Fruit fly (Drosophila melanogaster): Measurements from ENCODE around the gene CG43861.

Gene CG43861

DNA sequence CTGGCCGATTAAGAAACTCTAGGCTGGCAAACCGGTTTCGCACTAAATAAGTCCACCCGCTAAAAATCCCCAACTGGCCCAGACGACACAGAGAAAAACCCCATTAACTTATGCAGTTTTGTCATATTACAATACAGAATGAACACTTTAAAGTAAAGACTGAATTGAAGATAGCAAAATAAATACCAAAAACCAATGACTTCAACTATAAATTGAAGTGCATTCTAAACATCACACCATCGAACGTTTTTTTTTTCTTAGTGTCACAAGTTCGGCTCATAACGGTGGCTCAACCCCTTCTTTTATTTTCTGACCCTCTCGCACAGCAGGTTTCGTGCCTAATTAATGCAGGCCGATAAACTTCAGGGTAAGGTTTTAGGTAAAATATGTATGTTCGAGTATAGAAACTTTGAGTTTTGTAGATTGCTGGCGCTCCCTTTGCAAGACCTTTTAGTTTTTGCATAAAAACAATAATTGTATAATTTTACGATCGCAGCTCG, 75.7 kb downstream of the CG43861 start (continued):
- TF ChIP-seq Abd-B (GFP tag; optimal IDR thresholded peaks at IDR 0.05) (peak; percentile 32), Dbx (GFP tag; IDR thresholded peaks at IDR 0.05) (peak; percentile 96), Gug (GFP tag; IDR thresholded peaks at IDR 0.05) (peak; percentile 86), CG5245 (GFP tag; optimal IDR thresholded peaks at IDR 0.05) (no peak), ci (GFP tag; IDR thresholded peaks at IDR 0.05) (peak; percentile 93), ind (GFP tag; optimal IDR thresholded peaks at IDR 0.05) (peak; percentile 85), CG16815 (GFP tag; optimal IDR thresholded peaks at IDR 0.05) (peak; percentile 64), lov (optimal IDR thresholded peaks at IDR 0.05) (no peak), lov (GFP tag; IDR thresholded peaks at IDR 0.05) (peak; percentile 83), tx (GFP tag; optimal IDR thresholded peaks at IDR 0.05) (peak; percentile 84), CG17361 (GFP tag; IDR thresholded peaks at IDR 0.05) (peak; percentile 84), Doc2 (GFP tag; IDR thresholded peaks at IDR 0.05) (peak; percentile 50; the same call in 1 of the 2 replicates), mam (GFP tag; optimal IDR thresholded peaks at IDR 0.05) (peak; percentile 88), toy (GFP tag; IDR thresholded peaks at IDR 0.05) (peak; percentile 86), CG1647 (GFP tag; optimal IDR thresholded peaks at IDR 0.05) (no peak), Sox102F (GFP tag; optimal IDR thresholded peaks at IDR 0.05) (peak; percentile 84), tio (GFP tag; optimal IDR thresholded peaks at IDR 0.05) (peak; percentile 69), sd (tag; optimal IDR thresholded peaks at IDR 0.05) (peak; percentile 69), yki (optimal IDR thresholded peaks at IDR 0.05) (no peak), CG3163 (GFP tag; optimal IDR thresholded peaks at IDR 0.05) (peak; percentile 75), CG4282 (GFP tag; optimal IDR thresholded peaks at IDR 0.05) (peak; percentile 41), CG11696 (GFP tag; IDR thresholded peaks at IDR 0.05) (peak; percentile 64), CG13287 (GFP tag; IDR thresholded peaks at IDR 0.05; ENCODE audit: partially characterized antibody) (no peak; the same call in 1 of the 2 replicates), slbo (GFP tag; IDR thresholded peaks at IDR 0.05) (peak; percentile 96), Drgx (GFP tag; IDR thresholded peaks at IDR 0.05) (peak; percentile 89), dm (GFP tag; optimal IDR thresholded peaks at IDR 0.05) (peak; percentile 71), CG30020 (tag; optimal IDR thresholded peaks at IDR 0.05) (peak; percentile 17), CG12744 (GFP tag; optimal IDR thresholded peaks at IDR 0.05) (peak; percentile 86), mirr (GFP tag; optimal IDR thresholded peaks at IDR 0.05) (no peak), CG1024 (GFP tag; IDR thresholded peaks at IDR 0.05) (peak; percentile 54), CG18011 (GFP tag; optimal IDR thresholded peaks at IDR 0.05) (peak; percentile 35), corto (GFP tag; optimal IDR thresholded peaks at IDR 0.05) (no peak), CG5180 (GFP tag; optimal IDR thresholded peaks at IDR 0.05) (peak; percentile 53), CG10366 (GFP tag; IDR thresholded peaks at IDR 0.05) (peak; percentile 90), HLH54F (GFP tag; optimal IDR thresholded peaks at IDR 0.05) (peak; percentile 88), Dll (GFP tag; IDR thresholded peaks at IDR 0.05; ENCODE audit: partially characterized antibody) (no peak), CG8089 (GFP tag; optimal IDR thresholded peaks at IDR 0.05) (peak; percentile 75), YL-1 (GFP tag; optimal IDR thresholded peaks at IDR 0.05) (no peak), ems (GFP tag; optimal IDR thresholded peaks at IDR 0.05) (peak; percentile 56), wor (GFP tag; IDR thresholded peaks at IDR 0.05) (peak; percentile 80), ftz-f1 (GFP tag; optimal IDR thresholded peaks at IDR 0.05) (peak; percentile 19), CG31365 (tag; optimal IDR thresholded peaks at IDR 0.05) (peak; percentile 49), chn (GFP tag; optimal IDR thresholded peaks at IDR 0.05) (peak; percentile 85), CG14050 (GFP tag; IDR thresholded peaks at IDR 0.05) (peak; percentile 84), Rx (GFP tag; IDR thresholded peaks at IDR 0.05) (peak; percentile 76), CG18619 (GFP tag; optimal IDR thresholded peaks at IDR 0.05) (peak; percentile 79), CG14667 (GFP tag; IDR thresholded peaks at IDR 0.05) (peak; percentile 86), CG14014 (GFP tag; IDR thresholded peaks at IDR 0.05) (peak; percentile 91), CG9437 (GFP tag; optimal IDR thresholded peaks at IDR 0.05) (peak; percentile 70), Bteb2 (GFP tag; optimal IDR thresholded peaks at IDR 0.05) (peak; percentile 83), sc (optimal IDR thresholded peaks at IDR 0.05) (no peak), sc (GFP tag; optimal IDR thresholded peaks at IDR 0.05) (peak; percentile 60), CG6654 (GFP tag; optimal IDR thresholded peaks at IDR 0.05) (peak; percentile 38)

Data from whole organism, embryonic.